Worm (Caenorhabditis elegans) whole organism, L4/young adult: Measurements from ENCODE around the gene srj-9.

ENCODE experiments used
- W03F9.2 ChIP-seq: fragments of 150-350 bp; optimal IDR thresholded peaks from 2 replicates; lab custom pipeline; 2014; ENCODE audit warnings: missing biosample characterization, missing genetic modification characterization
- dao-5 ChIP-seq: sonication (generic microtip); optimal IDR thresholded peaks from 2 replicates; lab custom pipeline; 2016; ENCODE audit warnings: missing genotype, missing genetic modification characterization, moderate library complexity, missing compliant biosample characterization
- him-1 ChIP-seq: sonication (generic microtip); optimal IDR thresholded peaks from 2 replicates; lab custom pipeline; 2016; ENCODE audit warnings: missing genotype, missing genetic modification reagents, missing genetic modification characterization, missing compliant biosample characterization

srj-9 gene

DNA sequence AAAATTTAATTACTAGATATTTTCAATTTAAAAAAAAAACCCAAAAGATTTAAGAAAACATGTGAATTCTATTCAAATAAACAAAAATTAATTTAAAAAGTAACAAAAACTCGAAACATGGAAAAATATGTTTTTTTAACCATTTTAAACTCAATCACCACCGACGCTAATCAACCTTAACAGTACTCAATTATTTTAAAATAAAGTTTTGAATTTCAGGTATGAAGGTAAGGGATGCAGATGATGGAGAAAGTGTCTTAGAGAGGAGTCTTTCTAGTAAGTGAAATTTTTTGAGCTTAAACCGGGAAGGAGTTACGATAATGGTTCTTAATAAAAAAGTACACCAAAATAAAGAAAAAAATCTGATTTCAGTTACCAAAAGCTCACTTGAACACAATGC lies 31.8 kb downstream of the srj-9 start, which contains the start of gene slc-28.1:
Gene slc-28.1, plus strand, starts transcription at position 301 of the 400 bp plus-strand sequence.
- TF ChIP-seq him-1 (tag; lab: Kevin White, UChicago) = no peak
- no peak for TF ChIP-seq W03F9.2 (tag; lab: Kevin White, UChicago)
- no peak for TF ChIP-seq dao-5 (tag; lab: Kevin White, UChicago)

DNA sequence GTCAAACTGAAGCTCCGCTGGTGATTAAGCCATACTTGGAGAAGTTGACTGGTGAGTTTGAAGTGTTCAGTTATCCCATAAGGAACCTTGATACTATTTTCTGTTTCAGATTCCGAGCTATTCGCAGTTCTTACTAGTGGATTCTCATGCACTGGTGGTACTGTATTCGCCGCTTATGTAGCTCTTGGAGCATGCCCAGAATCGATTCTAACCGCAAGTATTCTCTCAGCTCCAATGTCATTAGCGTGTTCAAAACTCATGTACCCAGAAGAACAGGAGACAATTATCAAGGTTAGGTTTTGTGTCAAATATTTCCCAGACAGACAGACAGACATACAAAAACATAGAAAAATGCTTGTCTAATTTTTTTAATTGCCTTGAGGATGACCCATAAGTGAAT lies 33.2 kb downstream of the srj-9 start:
- TF ChIP-seq him-1 (tag; lab: Kevin White, UChicago) (no peak), dao-5 (tag; lab: Kevin White, UChicago) (no peak), W03F9.2 (tag; lab: Kevin White, UChicago) (no peak)

DNA sequence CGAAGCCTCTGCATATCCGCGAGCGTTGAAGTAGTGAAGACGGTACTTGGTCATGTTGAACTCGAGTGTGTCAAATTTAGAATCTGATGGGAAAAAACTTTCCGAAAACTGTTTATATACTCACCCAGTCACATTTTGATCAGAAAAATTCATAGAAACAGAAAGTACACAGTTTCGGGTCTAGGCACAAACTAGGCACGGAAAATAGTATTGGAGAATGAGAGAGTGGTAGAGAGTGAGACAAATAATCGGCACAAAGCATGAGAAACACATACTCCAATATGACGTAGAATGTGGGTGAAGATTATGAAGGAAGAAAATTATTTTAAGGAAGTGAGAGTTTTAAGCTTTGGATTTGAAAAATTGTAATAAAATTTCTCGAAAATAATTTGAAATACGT lies 36.7 kb downstream of the srj-9 start, which contains the start of gene gst-33:
Gene gst-33, minus strand, starts transcription at position 127 of the 400 bp plus-strand sequence.
- TF ChIP-seq W03F9.2 (tag; lab: Kevin White, UChicago) = no peak
- no peak for TF ChIP-seq him-1 (tag; lab: Kevin White, UChicago)
- no peak for TF ChIP-seq dao-5 (tag; lab: Kevin White, UChicago)

DNA sequence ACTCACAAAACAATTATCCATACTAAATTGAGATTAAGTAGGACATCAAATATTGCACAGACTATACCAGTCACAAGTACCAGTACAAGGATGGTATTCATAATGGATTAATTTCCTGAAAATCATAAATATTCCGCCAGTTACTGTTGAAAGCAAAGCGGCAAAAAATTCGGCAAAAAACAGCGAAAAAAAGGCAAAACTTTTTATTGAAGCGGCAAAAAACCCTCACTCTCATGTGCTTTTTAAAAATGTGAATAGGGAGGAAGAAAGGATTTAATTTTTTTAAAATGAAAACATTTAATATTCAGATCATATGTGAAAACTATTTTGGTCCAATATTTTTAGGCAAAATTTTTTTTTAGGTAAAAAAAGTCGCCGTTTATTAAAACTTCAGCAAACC lies 39.0 kb downstream of the srj-9 start, which contains the start of gene srbc-29:
Gene srbc-29, minus strand, starts transcription at position 101 of the 400 bp plus-strand sequence.
- TF ChIP-seq dao-5 (tag; lab: Kevin White, UChicago) (no peak), W03F9.2 (tag; lab: Kevin White, UChicago) (no peak), him-1 (tag; lab: Kevin White, UChicago) (no peak)

DNA sequence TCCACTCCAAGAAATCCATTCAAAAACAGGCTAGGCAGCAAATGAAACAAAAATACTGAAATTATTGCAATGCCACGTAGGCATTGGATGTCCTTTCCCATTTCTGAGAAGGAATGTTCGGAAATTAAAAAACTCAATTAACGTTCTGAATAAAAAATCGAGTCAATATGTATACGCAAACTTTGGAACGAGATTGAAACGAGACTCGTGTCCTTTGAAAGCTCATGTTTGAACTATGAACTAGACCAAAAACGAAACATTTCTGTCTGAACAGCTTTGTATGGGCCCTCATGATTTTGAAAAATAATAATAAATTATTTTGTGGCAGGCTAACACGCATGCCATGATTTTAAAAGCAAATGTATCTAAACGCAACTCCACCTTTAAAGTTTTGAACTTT lies 43.3 kb downstream of the srj-9 start, which contains the start of gene oac-2:
Gene oac-2, minus strand, starts transcription at position 101 of the 400 bp plus-strand sequence.
- no peak for TF ChIP-seq W03F9.2 (tag; lab: Kevin White, UChicago)
- TF ChIP-seq dao-5 (tag; lab: Kevin White, UChicago) = no peak
- no peak for TF ChIP-seq him-1 (tag; lab: Kevin White, UChicago)

DNA sequence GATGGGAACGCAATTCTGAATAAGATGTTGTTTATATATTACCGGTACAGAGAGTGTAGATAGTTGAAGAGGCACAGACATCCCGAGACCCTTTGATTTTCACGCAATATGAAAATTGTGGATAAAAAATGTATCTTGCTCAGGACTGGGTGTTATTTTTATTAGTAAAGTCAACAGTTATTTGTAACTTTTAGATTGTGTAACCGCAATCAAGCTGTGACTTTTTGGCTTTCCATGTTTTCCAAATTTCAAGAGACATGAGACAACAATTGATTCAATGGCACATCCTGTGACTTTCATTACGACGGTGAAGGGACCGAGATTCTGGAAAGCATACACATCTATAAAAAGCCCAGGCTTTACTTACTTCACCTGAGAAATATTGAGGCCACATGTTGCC lies 44.5 kb downstream of the srj-9 start:
- no peak for TF ChIP-seq W03F9.2 (tag; lab: Kevin White, UChicago)
- no peak for TF ChIP-seq him-1 (tag; lab: Kevin White, UChicago)
- TF ChIP-seq dao-5 (tag; lab: Kevin White, UChicago) = no peak

DNA sequence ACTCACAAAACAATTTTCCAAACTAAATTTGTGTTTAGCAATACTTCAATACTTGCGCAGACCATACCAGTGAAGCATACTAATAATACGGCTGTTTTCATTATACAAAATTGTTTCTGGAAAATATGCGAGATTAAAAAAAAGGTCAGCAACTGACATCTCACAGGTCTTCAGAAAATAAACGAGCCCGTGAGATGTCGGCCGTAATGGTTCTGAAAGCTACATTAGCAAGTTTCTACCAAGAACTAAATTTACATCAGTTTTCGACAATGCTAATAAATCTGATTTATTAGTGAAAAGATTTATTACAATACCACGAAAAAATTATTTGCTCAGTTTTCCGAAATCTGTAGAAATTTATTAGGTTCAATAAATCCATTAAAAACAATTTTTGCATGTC lies 45.8 kb downstream of the srj-9 start, which contains the start of gene srbc-31:
Gene srbc-31, minus strand, starts transcription at position 101 of the 400 bp plus-strand sequence.
- no peak for TF ChIP-seq dao-5 (tag; lab: Kevin White, UChicago)
- TF ChIP-seq him-1 (tag; lab: Kevin White, UChicago) = no peak
- TF ChIP-seq W03F9.2 (tag; lab: Kevin White, UChicago) = no peak

DNA sequence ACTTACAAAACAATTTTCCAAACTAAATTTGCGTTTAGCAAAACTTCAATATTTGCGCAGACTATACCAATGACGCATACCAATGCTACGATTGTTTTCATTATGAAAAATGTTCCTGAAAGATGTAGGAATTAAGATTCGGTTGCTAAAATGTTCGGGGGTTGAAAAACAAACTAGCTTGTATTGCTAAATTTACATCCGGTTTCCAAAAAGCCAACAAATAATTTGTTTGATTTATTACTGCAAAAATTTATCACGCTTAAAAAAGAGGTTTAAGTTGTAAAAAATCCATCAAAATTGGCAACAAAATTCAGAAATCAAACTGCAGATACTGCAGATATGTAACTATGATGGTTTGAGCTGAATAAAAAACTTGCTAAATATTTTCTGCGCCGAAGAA lies 48.6 kb downstream of the srj-9 start, which contains the start of gene srbc-30:
Gene srbc-30, minus strand, starts transcription at position 101 of the 400 bp plus-strand sequence.
- TF ChIP-seq W03F9.2 (tag; lab: Kevin White, UChicago) (no peak), dao-5 (tag; lab: Kevin White, UChicago) (no peak), him-1 (tag; lab: Kevin White, UChicago) (no peak)

DNA sequence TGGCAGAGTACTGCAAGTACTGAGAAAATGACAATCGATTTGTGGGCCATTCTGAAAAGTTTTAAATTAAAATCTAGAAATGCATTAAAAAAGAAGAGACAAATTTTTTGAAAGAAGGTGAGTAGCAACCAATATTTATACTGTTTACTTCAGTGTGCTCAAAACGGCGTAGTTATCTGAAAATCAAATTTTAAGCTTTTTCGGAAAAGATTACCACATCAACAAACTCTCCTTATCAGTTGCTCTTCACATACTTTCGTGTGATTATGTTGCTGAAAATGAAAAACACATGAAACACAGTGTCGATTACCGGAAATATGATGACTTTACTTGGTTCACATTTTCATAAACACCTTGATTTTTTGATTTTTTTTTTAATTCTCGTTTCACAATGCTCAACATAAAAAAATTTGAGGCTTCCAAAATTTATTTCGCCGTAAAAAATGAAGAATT lies 50.8 kb downstream of the srj-9 start, which contains the start of gene lys-7:
Gene lys-7, minus strand, starts transcription at position 51 of the 453 bp plus-strand sequence.
- TF ChIP-seq dao-5 (tag; lab: Kevin White, UChicago) (no peak), him-1 (tag; lab: Kevin White, UChicago) (no peak), W03F9.2 (tag; lab: Kevin White, UChicago) (no peak)
